Worm (Caenorhabditis elegans) whole organism, L3 larva: ENCODE data around the gene his-4.

Source experiments
- ceh-16 ChIP-seq: sonication (generic microtip); optimal IDR thresholded peaks from 2 replicates; lab custom pipeline; 2017; ENCODE audit warnings: missing biosample characterization, missing genetic modification characterization
- ceh-28 ChIP-seq: fragments of 150-350 bp; optimal IDR thresholded peaks from 2 replicates; lab custom pipeline; 2014; ENCODE audit warnings: missing biosample characterization, missing genetic modification reagents, missing genetic modification characterization
- ceh-82 ChIP-seq: fragments of 150-350 bp; optimal IDR thresholded peaks from 2 replicates; lab custom pipeline; 2014; ENCODE audit warnings: missing biosample characterization, missing genetic modification characterization
- ceh-9 ChIP-seq: sonication (generic microtip); optimal IDR thresholded peaks from 2 replicates; lab custom pipeline; 2018; ENCODE audit warnings: missing biosample characterization, missing genetic modification characterization
- egl-27 ChIP-seq: sonication (generic microtip); optimal IDR thresholded peaks from 4 replicates; lab custom pipeline; 2017; ENCODE audit warnings: missing biosample characterization, missing genetic modification reagents, missing genetic modification characterization
- egl-5 ChIP-seq: fragments of 150-350 bp; optimal IDR thresholded peaks from 2 replicates; lab custom pipeline; 2017; ENCODE audit warnings: missing biosample characterization, missing genetic modification reagents, missing genetic modification characterization, inconsistent platforms
- elt-1 ChIP-seq: fragments of 150-350 bp; optimal IDR thresholded peaks from 2 replicates; lab custom pipeline; 2014; ENCODE audit warnings: missing biosample characterization, missing genetic modification characterization
- elt-2 ChIP-seq: sonication (generic microtip); optimal IDR thresholded peaks from 2 replicates; lab custom pipeline; 2016; ENCODE audit warnings: missing genetic modification reagents, mild to moderate bottlenecking, missing genetic modification characterization, missing compliant biosample characterization
- elt-3 ChIP-seq, 3 experiments: fragments of 150-350 bp in 1 of 3; sonication (generic microtip) in 2 of 3; optimal IDR thresholded peaks; 2 replicates in 2 of 3; 4 replicates in 1 of 3; lab custom pipeline; 2014 to 2017; ENCODE audit warnings: missing biosample characterization in 3 of 3, missing genetic modification characterization in 3 of 3
- fkh-10 ChIP-seq: sonication (generic microtip); optimal IDR thresholded peaks from 2 replicates; lab custom pipeline; 2017; ENCODE audit warnings: missing biosample characterization, missing genetic modification reagents, missing genetic modification characterization
- fkh-2 ChIP-seq: fragments of 150-350 bp; optimal IDR thresholded peaks from 2 replicates; lab custom pipeline; 2014; ENCODE audit warnings: missing biosample characterization, missing genetic modification reagents, missing genetic modification characterization
- fos-1 ChIP-seq: fragments of 150-350 bp; optimal IDR thresholded peaks from 2 replicates; lab custom pipeline; 2014; ENCODE audit warnings: missing biosample characterization, missing genetic modification characterization
- lin-15B ChIP-seq: fragments of 150-350 bp; optimal IDR thresholded peaks from 2 replicates; lab custom pipeline; 2014; ENCODE audit warnings: missing biosample characterization, missing genetic modification characterization
- lin-39 ChIP-seq: fragments of 150-350 bp; optimal IDR thresholded peaks from 2 replicates; lab custom pipeline; 2018; ENCODE audit warnings: missing biosample characterization, missing genetic modification reagents, missing genetic modification characterization
- mdl-1 ChIP-seq: fragments of 150-350 bp; optimal IDR thresholded peaks from 2 replicates; lab custom pipeline; 2014; ENCODE audit warnings: missing biosample characterization, missing genetic modification characterization
- mml-1 ChIP-seq: fragments of 150-350 bp; sonication (generic microtip); optimal IDR thresholded peaks from 3 replicates; lab custom pipeline; 2014; ENCODE audit warnings: missing biosample characterization, missing genetic modification characterization
- nfya-1 ChIP-seq: sonication (generic microtip); optimal IDR thresholded peaks from 2 replicates; lab custom pipeline; 2017; ENCODE audit warnings: missing genetic modification characterization, mild to moderate bottlenecking, missing compliant biosample characterization, antibody characterized with exemption, moderate library complexity; ENCODE audit not compliant: insufficient read depth
- nhr-11 ChIP-seq: fragments of 150-350 bp; optimal IDR thresholded peaks from 2 replicates; lab custom pipeline; 2014; ENCODE audit warnings: missing biosample characterization, missing genetic modification characterization
- nhr-23 ChIP-seq: fragments of 150-350 bp; optimal IDR thresholded peaks from 2 replicates; lab custom pipeline; 2014; ENCODE audit warnings: missing biosample characterization, missing genetic modification reagents, missing genetic modification characterization
- nhr-237 ChIP-seq: fragments of 150-350 bp; optimal IDR thresholded peaks from 2 replicates; lab custom pipeline; 2014; ENCODE audit warnings: missing biosample characterization, missing genetic modification characterization
- nhr-43 ChIP-seq: sonication (generic microtip); optimal IDR thresholded peaks from 2 replicates; lab custom pipeline; 2016; ENCODE audit warnings: mild to moderate bottlenecking, missing genetic modification characterization, missing compliant biosample characterization; ENCODE audit not compliant: poor library complexity, severe bottlenecking
- nhr-67 ChIP-seq: fragments of 150-350 bp; optimal IDR thresholded peaks from 2 replicates; lab custom pipeline; 2014; ENCODE audit warnings: missing biosample characterization, missing genetic modification characterization
- nhr-76 ChIP-seq: fragments of 150-350 bp; sonication (generic microtip); optimal IDR thresholded peaks from 5 replicates; lab custom pipeline; 2014; ENCODE audit warnings: missing biosample characterization, missing genetic modification characterization
- nhr-77 ChIP-seq: fragments of 150-350 bp; optimal IDR thresholded peaks from 2 replicates; lab custom pipeline; 2014; ENCODE audit warnings: missing biosample characterization, missing genetic modification characterization
- sea-2 ChIP-seq: fragments of 150-350 bp; sonication (generic microtip); optimal IDR thresholded peaks from 4 replicates; lab custom pipeline; 2014; ENCODE audit warnings: missing biosample characterization, missing genetic modification reagents, missing genetic modification characterization
- skn-1 ChIP-seq: fragments of 150-350 bp; optimal IDR thresholded peaks from 2 replicates; lab custom pipeline; 2014; ENCODE audit warnings: missing biosample characterization, missing genetic modification characterization
- unc-39 ChIP-seq: sonication (generic microtip); optimal IDR thresholded peaks from 4 replicates; lab custom pipeline; 2017; ENCODE audit warnings: missing biosample characterization, missing genetic modification characterization
- unc-62 ChIP-seq: fragments of 150-350 bp; sonication (generic microtip); optimal IDR thresholded peaks from 4 replicates; lab custom pipeline; 2014; ENCODE audit warnings: missing biosample characterization, missing genetic modification reagents, missing genetic modification characterization
- zag-1 ChIP-seq: fragments of 150-350 bp; optimal IDR thresholded peaks from 2 replicates; lab custom pipeline; 2014; ENCODE audit warnings: missing biosample characterization, missing genetic modification characterization
- ztf-11 ChIP-seq: fragments of 150-350 bp; optimal IDR thresholded peaks from 2 replicates; lab custom pipeline; 2014; ENCODE audit warnings: missing biosample characterization, missing genetic modification characterization
- ztf-4 ChIP-seq: fragments of 150-350 bp; optimal IDR thresholded peaks from 2 replicates; lab custom pipeline; 2014; ENCODE audit warnings: missing biosample characterization, missing genetic modification characterization

his-4 gene

DNA sequence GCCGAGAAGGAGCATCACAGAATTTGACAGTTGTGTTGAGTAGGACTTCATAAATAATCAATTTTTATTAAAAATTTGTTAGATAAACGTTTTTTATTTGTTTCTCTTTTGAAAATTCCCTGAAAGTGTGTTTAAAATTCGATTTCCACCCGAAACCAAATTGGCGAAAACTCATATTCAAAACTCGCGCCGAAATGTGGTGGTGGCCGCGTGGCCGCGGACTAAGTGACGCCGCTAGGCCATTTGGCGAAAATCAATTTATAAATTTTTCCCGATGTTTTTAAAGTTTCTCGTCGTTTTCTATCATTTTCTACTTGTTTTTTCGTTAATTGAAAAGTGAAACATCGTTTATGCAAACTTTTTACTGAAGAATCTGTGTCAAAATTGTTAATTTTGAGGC is 17.7 kb downstream of the his-4 start:
- TF ChIP-seq nhr-43 (tag; lab: Kevin White, UChicago), result peak; percentile 57
- TF ChIP-seq nhr-237 (tag; lab: Kevin White, UChicago), result no peak
- TF ChIP-seq fkh-2 (tag; lab: Kevin White, UChicago), result no peak
- TF ChIP-seq lin-39 (tag; lab: Kevin White, UChicago), result peak; percentile 0
- peak; percentile 6 for TF ChIP-seq nhr-23 (tag; lab: Kevin White, UChicago)
- TF ChIP-seq fos-1 (tag; lab: Kevin White, UChicago), result no peak

DNA sequence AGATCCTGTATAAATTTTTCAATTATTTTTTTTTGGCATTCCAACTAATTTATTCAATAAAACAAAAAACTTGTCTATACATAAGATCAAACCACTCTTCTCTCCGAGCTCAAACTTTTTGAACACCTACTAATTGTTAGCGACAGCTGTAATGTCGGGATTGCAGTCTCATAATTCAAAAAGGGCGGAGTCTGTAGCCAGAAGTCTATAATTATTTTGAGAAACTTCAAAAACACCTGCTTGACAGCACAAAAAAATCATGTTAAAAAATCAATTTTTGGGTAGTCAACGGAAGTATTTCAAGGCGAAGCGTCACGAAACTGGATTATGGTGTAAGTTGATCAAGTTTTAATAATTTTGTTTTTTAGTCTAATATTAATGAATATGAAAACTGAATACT is 20.3 kb downstream of the his-4 start, which contains the start of gene srx-44:
Gene srx-44, plus strand, starts transcription at position 301 of the 400 bp plus-strand sequence.
- TF ChIP-seq egl-5 (tag; lab: Kevin White, UChicago) (no peak), unc-39 (tag; lab: Kevin White, UChicago) (no peak), ceh-16 (tag; lab: Kevin White, UChicago) (no peak), elt-3 (tag; optimal IDR thresholded peaks at IDR 0.05; lab: Kevin White, UChicago) (no peak), nfya-1 (tag; lab: Kevin White, UChicago) (no peak), ztf-11 (no peak), mdl-1 (no peak), fkh-10 (GFP tag; lab: Kevin White, UChicago) (no peak), nhr-11 (tag; lab: Kevin White, UChicago) (no peak), ceh-82 (no peak), nhr-76 (no peak)
- TF ChIP-seq, all 47 proteins: peak for 0

DNA sequence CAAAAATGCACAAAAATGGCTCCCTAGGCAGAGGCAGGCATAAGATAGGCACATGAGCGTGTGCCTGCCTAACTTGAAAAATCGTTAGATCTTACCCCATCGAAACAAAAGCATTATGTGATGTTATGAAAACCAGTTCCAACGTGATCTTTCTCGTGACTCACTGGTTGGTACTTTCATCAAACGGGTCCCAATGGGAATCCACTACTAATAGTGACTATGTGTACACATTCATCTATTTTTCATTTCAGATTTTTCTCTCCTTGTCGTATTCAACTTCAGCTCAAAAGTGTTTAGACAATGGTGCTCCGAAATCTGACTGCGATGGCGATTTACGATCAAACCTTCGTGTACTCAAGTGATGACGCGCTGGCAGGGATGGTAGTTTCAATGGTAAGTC is 22.6 kb downstream of the his-4 start, which contains the start of gene srx-43:
Gene srx-43, plus strand, starts transcription at position 301 of the 400 bp plus-strand sequence.
- TF ChIP-seq unc-39 (tag; lab: Kevin White, UChicago), result no peak
- no peak for TF ChIP-seq ceh-28
- TF ChIP-seq nhr-23 (tag; lab: Kevin White, UChicago), result no peak
- no peak for TF ChIP-seq nhr-11 (tag; lab: Kevin White, UChicago)
- no peak for TF ChIP-seq elt-2 (tag; lab: Kevin White, UChicago)
- TF ChIP-seq fos-1 (tag; lab: Kevin White, UChicago), result no peak
- TF ChIP-seq unc-62, result no peak
- no peak for TF ChIP-seq mml-1
- no peak for TF ChIP-seq nhr-67 (tag; lab: Kevin White, UChicago)
- no peak for TF ChIP-seq elt-3 (tag; optimal IDR thresholded peaks at IDR 0.05; lab: Kevin White, UChicago)
- no peak for TF ChIP-seq sea-2 (GFP tag; lab: Kevin White, UChicago)
- TF ChIP-seq fkh-10 (GFP tag; lab: Kevin White, UChicago), result no peak
- TF ChIP-seq ceh-9, result no peak

DNA sequence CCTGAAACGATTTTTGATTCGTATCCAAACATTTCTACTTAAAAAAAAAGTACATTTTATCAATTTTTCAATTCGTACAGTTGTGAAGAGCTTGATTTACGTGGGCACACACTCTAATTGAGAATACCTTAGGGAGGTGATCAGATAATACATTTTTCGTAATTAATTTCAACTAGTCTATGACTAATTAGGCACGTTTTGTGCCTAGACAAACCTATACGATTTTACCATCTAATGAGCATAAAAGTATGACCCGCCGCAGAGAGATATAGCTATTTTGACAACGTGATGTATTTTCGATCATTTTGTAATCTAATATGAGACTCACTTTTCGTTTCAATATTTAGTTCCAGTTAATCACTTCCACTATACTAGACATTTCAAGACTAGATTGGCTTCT is 23.3 kb downstream of the his-4 start:
- TF ChIP-seq nhr-76 (no peak), nhr-237 (tag; lab: Kevin White, UChicago) (no peak), zag-1 (tag; lab: Kevin White, UChicago) (no peak), egl-5 (tag; lab: Kevin White, UChicago) (no peak), elt-1 (tag; lab: Kevin White, UChicago) (no peak), nhr-11 (tag; lab: Kevin White, UChicago) (no peak), skn-1 (tag; lab: Kevin White, UChicago) (no peak), nhr-23 (tag; lab: Kevin White, UChicago) (no peak), nhr-67 (tag; lab: Kevin White, UChicago) (no peak)

DNA sequence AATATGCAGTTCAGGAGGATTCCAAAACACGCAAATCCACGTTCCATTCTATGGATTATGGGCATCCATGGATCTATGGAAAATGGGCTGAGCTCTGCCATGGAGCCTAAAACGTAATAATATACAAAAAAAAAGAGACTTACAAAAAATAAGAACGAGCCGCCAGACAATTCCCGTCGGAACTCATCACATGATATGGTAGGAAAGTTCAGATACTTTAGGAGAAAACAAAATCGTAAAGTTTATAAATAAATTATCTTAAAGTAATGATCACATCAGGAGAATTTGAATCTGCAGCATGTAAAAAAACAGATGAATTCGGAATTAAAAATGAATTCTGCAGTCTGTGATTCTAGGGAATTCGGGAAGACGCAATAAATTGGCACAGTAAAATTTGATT is 24.7 kb downstream of the his-4 start, which contains the start of gene str-232:
Gene str-232, minus strand, starts transcription at position 101 of the 400 bp plus-strand sequence.
- TF ChIP-seq lin-15B (tag; lab: Kevin White, UChicago), result no peak
- no peak for TF ChIP-seq nhr-43 (tag; lab: Kevin White, UChicago)
- no peak for TF ChIP-seq egl-27
- no peak for TF ChIP-seq ztf-4 (tag; lab: Kevin White, UChicago)
- no peak for TF ChIP-seq fos-1 (tag; lab: Kevin White, UChicago)
- TF ChIP-seq ceh-28, result no peak
- no peak for TF ChIP-seq ceh-16 (tag; lab: Kevin White, UChicago)
- TF ChIP-seq elt-2 (tag; lab: Kevin White, UChicago), result no peak
- TF ChIP-seq ceh-9, result no peak
- TF ChIP-seq mdl-1, result no peak
- TF ChIP-seq elt-3 (tag; optimal IDR thresholded peaks at IDR 0.05; lab: Kevin White, UChicago), result no peak
- TF ChIP-seq nhr-77 (tag; lab: Kevin White, UChicago), result no peak
- no peak for TF ChIP-seq sea-2 (GFP tag; lab: Kevin White, UChicago)
- TF ChIP-seq egl-5 (tag; lab: Kevin White, UChicago), result no peak
